Worm (Caenorhabditis elegans): ENCODE measurements around the gene ttr-18.

ce11 chrII:11501956-11502355 is 15.4 kb upstream of the ttr-18 start:
- no peak for TF ChIP-seq zag-1 (tag; optimal IDR thresholded peaks at IDR 0.05)
- no peak for TF ChIP-seq skn-1 (tag; optimal IDR thresholded peaks at IDR 0.05)
- no peak for TF ChIP-seq sma-3 (GFP tag; optimal IDR thresholded peaks at IDR 0.05)
- TF ChIP-seq R02D3.7 (tag; optimal IDR thresholded peaks at IDR 0.05): no peak
- TF ChIP-seq C34F6.9 (tag; optimal IDR thresholded peaks at IDR 0.05): no peak
- no peak for TF ChIP-seq alr-1 (tag; optimal IDR thresholded peaks at IDR 0.05)
- no peak for TF ChIP-seq F13H6.1 (tag; optimal IDR thresholded peaks at IDR 0.05)
- TF ChIP-seq unc-62 (GFP tag; optimal IDR thresholded peaks at IDR 0.05): no peak
- TF ChIP-seq nhr-237 (tag; optimal IDR thresholded peaks at IDR 0.05): no peak
- TF ChIP-seq unc-39 (tag; optimal IDR thresholded peaks at IDR 0.05): no peak
- TF ChIP-seq ceh-16 (tag; optimal IDR thresholded peaks at IDR 0.05): no peak
- TF ChIP-seq ama-1 (optimal IDR thresholded peaks at IDR 0.05): no peak

Measured in whole organism, L2 larva.